Fruit fly (Drosophila melanogaster) whole organism, wandering third instar larva: ENCODE results near the gene CG11911.

Experiments
- Abd-B ChIP-seq: fragments of >200 bp; optimal IDR thresholded peaks from 2 replicates; lab custom pipeline; 2017; ENCODE audit warnings: missing biosample characterization, missing genetic modification characterization
- CG9705 ChIP-seq: fragments of 200-800 bp; sonication (Bioruptor generic); optimal IDR thresholded peaks from 2 replicates; lab custom pipeline; 2018; ENCODE audit warnings: missing biosample characterization, mild to moderate bottlenecking, missing genetic modification characterization
- CrebA ChIP-seq: fragments of 200-800 bp; sonication (Bioruptor generic); optimal IDR thresholded peaks from 2 replicates; lab custom pipeline; 2016; ENCODE audit warnings: missing biosample characterization, mild to moderate bottlenecking, missing genetic modification characterization, borderline replicate concordance
- Dfd ChIP-seq: fragments of >200 bp; optimal IDR thresholded peaks from 2 replicates; lab custom pipeline; 2017; ENCODE audit warnings: missing biosample characterization, missing genetic modification characterization
- Dif ChIP-seq: fragments of 200-275, 200-300 bp; sonication (Bioruptor generic); optimal IDR thresholded peaks from 2 replicates; lab custom pipeline; 2018; ENCODE audit warnings: missing biosample characterization, missing genetic modification characterization; ENCODE audit not compliant: partially characterized antibody
- GATAd ChIP-seq: sonication (Bioruptor generic); optimal IDR thresholded peaks from 2 replicates; lab custom pipeline; 2016; ENCODE audit warnings: missing biosample characterization, missing genetic modification characterization
- HLH106 ChIP-seq: fragments of 200-800 bp; optimal IDR thresholded peaks from 3 replicates; lab custom pipeline; 2019; ENCODE audit warnings: missing biosample characterization, mild to moderate bottlenecking, missing genetic modification characterization, moderate library complexity
- Hnf4 ChIP-seq: fragments of 200-800 bp; sonication (Bioruptor generic); optimal IDR thresholded peaks from 2 replicates; lab custom pipeline; 2016; ENCODE audit warnings: missing biosample characterization, mild to moderate bottlenecking, missing genetic modification characterization
- Hr78 ChIP-seq: fragments of >200 bp; optimal IDR thresholded peaks from 2 replicates; lab custom pipeline; 2017; ENCODE audit warnings: missing biosample characterization, missing genetic modification characterization
- Hr83 ChIP-seq: fragments of 200-300 bp; sonication (Bioruptor generic); optimal IDR thresholded peaks from 2 replicates; lab custom pipeline; 2016; ENCODE audit warnings: missing biosample characterization, mild to moderate bottlenecking, missing genetic modification characterization, moderate library complexity; ENCODE audit not compliant: poor library complexity, severe bottlenecking
- Jra ChIP-seq: sonication (Bioruptor generic); optimal IDR thresholded peaks from 2 replicates; lab custom pipeline; 2016; ENCODE audit warnings: missing biosample characterization, missing genetic modification characterization
- Mio ChIP-seq: sonication (Bioruptor generic); optimal IDR thresholded peaks from 2 replicates; lab custom pipeline; 2016; ENCODE audit warnings: missing biosample characterization, missing genetic modification characterization
- Myc ChIP-seq: fragments of >200 bp; optimal IDR thresholded peaks from 2 replicates; lab custom pipeline; 2017
- OdsH ChIP-seq: fragments of 200-800 bp; sonication (Bioruptor generic); optimal IDR thresholded peaks from 2 replicates; lab custom pipeline; 2016; ENCODE audit warnings: missing biosample characterization, mild to moderate bottlenecking, missing genetic modification characterization
- Rel ChIP-seq, 2 experiments: fragments of 200-800 bp; sonication (Bioruptor generic) in 1 of 2; optimal IDR thresholded peaks; 2 replicates in 1 of 2; 3 replicates in 1 of 2; lab custom pipeline; 2016 to 2019; ENCODE audit warnings: mild to moderate bottlenecking in 2 of 2, missing biosample characterization in 2 of 2, missing genetic modification characterization in 2 of 2, moderate library complexity in 1 of 2
- Sp1 ChIP-seq: fragments of 200-800 bp; sonication (Bioruptor generic); optimal IDR thresholded peaks from 3 replicates; lab custom pipeline; 2019; ENCODE audit warnings: missing biosample characterization, mild to moderate bottlenecking, missing genetic modification characterization, moderate library complexity
- br ChIP-seq: fragments of 200-800 bp; sonication (Bioruptor generic); optimal IDR thresholded peaks from 2 replicates; lab custom pipeline; 2016; ENCODE audit warnings: missing biosample characterization, missing genetic modification characterization
- brk ChIP-seq: fragments of 200-800 bp; sonication (Bioruptor generic); optimal IDR thresholded peaks from 2 replicates; lab custom pipeline; 2016; ENCODE audit warnings: missing biosample characterization, mild to moderate bottlenecking, missing genetic modification characterization
- dl ChIP-seq, 2 experiments: fragments of 175-275, 200-275 bp in 1 of 2; fragments of 200-275 bp in 1 of 2; sonication (Bioruptor generic); optimal IDR thresholded peaks; lab custom pipeline; 2018; ENCODE audit warnings: mild to moderate bottlenecking in 2 of 2, missing biosample characterization in 2 of 2, missing genetic modification characterization in 2 of 2, moderate library complexity in 2 of 2; ENCODE audit not compliant: partially characterized antibody in 2 of 2, insufficient read depth in 1 of 2
- dmrt93B ChIP-seq: fragments of 200-800 bp; sonication (Bioruptor generic); optimal IDR thresholded peaks from 2 replicates; lab custom pipeline; 2018; ENCODE audit warnings: missing biosample characterization, mild to moderate bottlenecking, missing genetic modification characterization
- dsf ChIP-seq: sonication (Bioruptor generic); optimal IDR thresholded peaks from 2 replicates; lab custom pipeline; 2016; ENCODE audit warnings: missing biosample characterization, missing genetic modification characterization, borderline replicate concordance
- ey ChIP-seq: fragments of 200-800 bp; sonication (Bioruptor generic); optimal IDR thresholded peaks from 2 replicates; lab custom pipeline; 2016; ENCODE audit warnings: missing biosample characterization, missing genetic modification characterization
- fru ChIP-seq: fragments of 200-800 bp; sonication (Bioruptor generic); optimal IDR thresholded peaks from 3 replicates; lab custom pipeline; 2016; ENCODE audit warnings: missing biosample characterization, mild to moderate bottlenecking, missing genetic modification characterization
- h ChIP-seq: fragments of 200-800 bp; sonication (Bioruptor generic); optimal IDR thresholded peaks from 3 replicates; lab custom pipeline; 2016; ENCODE audit warnings: missing biosample characterization, mild to moderate bottlenecking, missing genetic modification characterization
- jim ChIP-seq: fragments of 175-275, 200-325 bp; sonication (Bioruptor generic); optimal IDR thresholded peaks from 2 replicates; lab custom pipeline; 2016; ENCODE audit warnings: missing biosample characterization, mild to moderate bottlenecking, missing genetic modification characterization
- lola ChIP-seq: fragments of >200 bp; optimal IDR thresholded peaks from 2 replicates; lab custom pipeline; 2017; ENCODE audit warnings: missing biosample characterization, missing genetic modification characterization
- psq ChIP-seq: fragments of 200-800 bp; sonication (Bioruptor generic); optimal IDR thresholded peaks from 3 replicates; lab custom pipeline; 2017; ENCODE audit warnings: missing biosample characterization, mild to moderate bottlenecking, missing genetic modification characterization, moderate library complexity
- rgr ChIP-seq: fragments of 200-800 bp; sonication (Bioruptor generic); optimal IDR thresholded peaks from 3 replicates; lab custom pipeline; 2016; ENCODE audit warnings: missing biosample characterization, mild to moderate bottlenecking, missing genetic modification characterization
- sage ChIP-seq: fragments of 200-800 bp; sonication (Bioruptor generic); optimal IDR thresholded peaks from 2 replicates; lab custom pipeline; 2016; ENCODE audit warnings: missing biosample characterization, mild to moderate bottlenecking, missing genetic modification characterization
- tai ChIP-seq: sonication (Bioruptor generic); optimal IDR thresholded peaks from 2 replicates; lab custom pipeline; 2016; ENCODE audit warnings: missing biosample characterization, missing genetic modification characterization
- usp ChIP-seq: fragments of >200 bp; optimal IDR thresholded peaks from 2 replicates; lab custom pipeline; 2017; ENCODE audit warnings: missing biosample characterization, missing genetic modification characterization
- woc ChIP-seq: sonication (Bioruptor generic); optimal IDR thresholded peaks from 2 replicates; lab custom pipeline; 2016; ENCODE audit warnings: missing biosample characterization, mild to moderate bottlenecking, missing genetic modification characterization

CG11911 gene

DNA sequence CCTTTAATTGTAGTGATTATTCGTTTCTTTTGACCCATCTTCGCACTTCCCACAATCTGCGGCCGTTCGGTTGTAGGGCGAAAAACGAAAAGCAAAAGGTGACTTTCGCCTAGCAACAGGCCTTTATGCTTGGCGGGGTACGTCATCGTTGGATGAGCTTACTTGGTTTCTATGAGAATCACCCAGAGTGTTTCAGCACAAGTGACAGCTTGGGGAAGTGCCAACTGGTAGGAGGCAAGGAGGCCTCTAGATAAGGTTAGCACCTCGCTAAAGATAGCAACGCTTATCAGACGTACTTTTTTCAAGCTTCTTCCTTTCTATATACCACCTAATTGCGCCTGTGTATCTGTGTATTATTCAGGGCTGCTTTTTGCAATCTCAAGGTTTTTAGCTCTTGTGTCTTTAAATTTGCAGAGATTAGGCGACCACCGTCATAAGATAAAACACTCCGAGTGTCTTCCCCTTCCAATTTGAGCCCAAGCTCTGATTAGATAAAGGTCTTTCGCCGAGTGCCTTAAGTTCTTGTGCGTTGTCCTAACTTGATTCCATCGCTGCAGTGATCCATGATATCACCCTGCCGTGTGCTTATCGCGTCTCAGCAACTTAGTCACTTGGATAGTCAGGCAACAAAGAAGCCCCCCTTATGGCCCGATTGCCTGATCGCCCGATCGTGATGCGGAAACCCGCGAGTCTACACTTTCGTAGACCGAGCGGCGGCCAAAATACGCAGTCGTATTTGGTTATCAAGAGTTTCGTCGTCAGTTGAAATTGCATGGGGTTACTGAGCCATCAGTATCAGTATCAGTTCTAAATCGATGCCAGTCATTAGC is 20.0 kb downstream of the CG11911 start:
- peak; percentile 56 for TF ChIP-seq br (GFP tag; lab: Kevin White, UChicago)
- TF ChIP-seq Jra (GFP tag; lab: Kevin White, UChicago) = no peak
- no peak for TF ChIP-seq dmrt93B (GFP tag; lab: Kevin White, UChicago)
- TF ChIP-seq HLH106 = no peak
- TF ChIP-seq woc (GFP tag; lab: Kevin White, UChicago) = no peak
- TF ChIP-seq CG9705 (GFP tag; lab: Kevin White, UChicago) = no peak
- no peak for TF ChIP-seq OdsH (GFP tag; lab: Kevin White, UChicago)
- TF ChIP-seq Hr83 = peak; percentile 57
- TF ChIP-seq tai (GFP tag; lab: Kevin White, UChicago) = no peak
- TF ChIP-seq lola = no peak
- no peak for TF ChIP-seq GATAd
- TF ChIP-seq Dif (GFP tag; lab: Kevin White, UChicago) = no peak
- no peak for TF ChIP-seq sage (GFP tag; lab: Kevin White, UChicago)
- TF ChIP-seq h (GFP tag; lab: Kevin White, UChicago) = peak; percentile 70
- no peak for TF ChIP-seq Abd-B (GFP tag; lab: Kevin White, UChicago)
- TF ChIP-seq Rel (GFP tag; optimal IDR thresholded peaks at IDR 0.05; lab: Kevin White, UChicago) = no peak
- peak; percentile 61 for TF ChIP-seq Rel (tag; optimal IDR thresholded peaks at IDR 0.05; lab: Kevin White, UChicago)
- TF ChIP-seq jim (GFP tag; lab: Kevin White, UChicago) = no peak
- no peak for TF ChIP-seq Hnf4 (GFP tag; lab: Kevin White, UChicago)
- no peak for TF ChIP-seq usp (GFP tag; lab: Kevin White, UChicago)
- TF ChIP-seq fru = no peak
- TF ChIP-seq Mio (GFP tag; lab: Kevin White, UChicago) = no peak
- no peak for TF ChIP-seq Dfd (GFP tag; lab: Kevin White, UChicago)
- TF ChIP-seq CrebA (GFP tag; lab: Kevin White, UChicago) = no peak

DNA sequence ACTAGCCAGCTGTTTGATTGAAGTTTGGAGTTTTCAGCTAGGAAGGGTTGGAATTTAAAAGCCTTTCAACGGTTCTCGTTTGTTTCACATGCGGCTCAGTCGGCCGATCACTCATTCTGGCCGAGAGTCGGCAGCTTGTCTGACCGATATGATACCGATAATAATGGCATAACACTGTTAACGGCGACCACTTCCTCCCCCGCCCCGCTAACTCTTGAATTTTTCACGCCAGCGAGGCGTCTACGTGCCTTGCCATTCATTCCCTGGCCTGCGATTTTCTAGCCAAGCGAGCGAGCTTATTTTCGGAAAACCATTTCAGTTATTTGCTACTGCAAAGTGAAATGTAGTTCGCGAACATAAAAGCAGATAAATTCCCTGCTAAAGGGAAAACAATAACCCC is 21.0 kb downstream of the CG11911 start:
- TF ChIP-seq lola = no peak
- TF ChIP-seq br (GFP tag; lab: Kevin White, UChicago) = no peak
- TF ChIP-seq Sp1 (GFP tag; lab: Kevin White, UChicago) = no peak
- TF ChIP-seq ey (GFP tag; lab: Kevin White, UChicago) = no peak
- no peak for TF ChIP-seq Hr78
- TF ChIP-seq brk = no peak
- no peak for TF ChIP-seq Hr83
- TF ChIP-seq dsf (GFP tag; lab: Kevin White, UChicago) = no peak
- TF ChIP-seq dmrt93B (GFP tag; lab: Kevin White, UChicago) = no peak

DNA sequence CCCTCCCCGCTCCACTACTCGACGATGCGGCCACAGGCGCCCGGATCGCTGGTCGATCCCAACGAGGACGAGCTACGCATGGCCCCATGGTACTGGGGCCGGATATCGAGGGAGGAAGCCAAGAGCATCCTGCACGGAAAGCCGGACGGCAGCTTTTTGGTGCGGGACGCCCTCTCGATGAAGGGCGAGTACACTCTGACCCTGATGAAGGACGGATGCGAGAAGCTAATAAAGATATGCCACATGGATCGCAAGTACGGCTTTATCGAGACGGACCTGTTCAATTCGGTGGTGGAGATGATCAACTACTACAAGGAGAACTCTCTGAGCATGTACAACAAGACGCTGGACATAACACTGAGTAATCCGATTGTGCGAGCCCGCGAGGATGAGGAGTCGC is 22.0 kb downstream of the CG11911 start:
- no peak for TF ChIP-seq usp (GFP tag; lab: Kevin White, UChicago)
- no peak for TF ChIP-seq Myc (lab: Kevin White, UChicago)
- no peak for TF ChIP-seq Hr78
- no peak for TF ChIP-seq HLH106
- no peak for TF ChIP-seq lola
- TF ChIP-seq h (GFP tag; lab: Kevin White, UChicago) = no peak
- no peak for TF ChIP-seq dsf (GFP tag; lab: Kevin White, UChicago)
- TF ChIP-seq Hr83 = no peak
- TF ChIP-seq brk = no peak
- TF ChIP-seq dl (GFP tag; optimal IDR thresholded peaks at IDR 0.05; lab: Kevin White, UChicago; ENCODE audit: insufficient read depth in 1 of 2, partially characterized antibody in 2 of 2) = no peak
- TF ChIP-seq, all 38 proteins: peak for 0

DNA sequence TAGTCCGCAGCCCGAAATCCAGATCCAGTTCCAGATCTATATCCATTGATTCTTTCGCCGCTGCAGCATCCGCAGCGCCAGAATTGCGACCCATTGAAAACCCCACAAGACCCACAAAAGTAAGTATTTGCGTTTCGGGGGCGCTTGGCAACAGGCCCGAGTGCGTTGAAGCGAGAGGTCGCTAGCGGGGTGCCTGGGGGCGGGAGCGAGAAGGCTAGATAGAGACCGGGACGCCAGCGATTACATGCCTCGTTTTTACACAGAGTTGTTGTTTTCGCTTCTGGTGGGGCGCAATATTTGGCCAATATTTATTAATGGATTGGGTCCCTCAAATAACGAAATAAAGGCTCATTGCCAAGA is 22.8 kb downstream of the CG11911 start:
- no peak for TF ChIP-seq tai (GFP tag; lab: Kevin White, UChicago)
- TF ChIP-seq brk = no peak
- TF ChIP-seq psq = no peak
- TF ChIP-seq rgr (GFP tag; lab: Kevin White, UChicago) = no peak
- TF ChIP-seq Dfd (GFP tag; lab: Kevin White, UChicago) = no peak
- no peak for TF ChIP-seq dsf (GFP tag; lab: Kevin White, UChicago)
- TF ChIP-seq Rel (GFP tag; optimal IDR thresholded peaks at IDR 0.05; lab: Kevin White, UChicago) = no peak
- TF ChIP-seq Rel (tag; optimal IDR thresholded peaks at IDR 0.05; lab: Kevin White, UChicago) = peak; percentile 48
- no peak for TF ChIP-seq woc (GFP tag; lab: Kevin White, UChicago)
